Fruit fly (Drosophila melanogaster) whole organism, embryonic: ENCODE data around the gene CtBP.

Source experiments
- Adf1 ChIP-seq: fragments of 200-800 bp; sonication (Bioruptor generic); IDR thresholded peaks from 2 replicates; pipeline ENCODE4 v1.3.6; 2022; ENCODE audit warnings: missing biosample characterization, missing genetic modification characterization
- CG11085 ChIP-seq: fragments of 200-800 bp; sonication (Bioruptor generic); IDR thresholded peaks from 2 replicates; pipeline ENCODE4 v1.3.6; 2022; ENCODE audit warnings: missing biosample characterization, missing genetic modification characterization
- CG1233 ChIP-seq: fragments of 200-800 bp; sonication (Bioruptor generic); optimal IDR thresholded peaks from 4 replicates; lab custom pipeline; 2018; ENCODE audit warnings: missing biosample characterization, mild to moderate bottlenecking, missing genetic modification characterization
- CG12744 ChIP-seq: fragments of 200-800 bp; sonication (Bioruptor generic); optimal IDR thresholded peaks from 2 replicates; lab custom pipeline; 2016; ENCODE audit warnings: missing biosample characterization, missing genetic modification characterization
- CG14667 ChIP-seq: fragments of 200-800 bp; sonication (Bioruptor generic); IDR thresholded peaks from 2 replicates; pipeline ENCODE4 v1.3.6; 2022; ENCODE audit warnings: missing biosample characterization, missing genetic modification characterization
- CG15269 ChIP-seq: fragments of 200-800 bp; sonication (Bioruptor generic); optimal IDR thresholded peaks from 2 replicates; lab custom pipeline; 2018; ENCODE audit warnings: missing biosample characterization, mild to moderate bottlenecking, missing genetic modification characterization, moderate library complexity
- CG17385 ChIP-seq: fragments of 200-800 bp; sonication (Bioruptor generic); optimal IDR thresholded peaks from 3 replicates; lab custom pipeline; 2018; ENCODE audit warnings: missing biosample characterization, mild to moderate bottlenecking, missing genetic modification characterization
- CG2120 ChIP-seq: fragments of 200-800 bp; sonication (Bioruptor generic); optimal IDR thresholded peaks from 3 replicates; lab custom pipeline; 2016; ENCODE audit warnings: missing biosample characterization, missing genetic modification characterization
- CG2199 ChIP-seq: fragments of 200-800 bp; sonication (Bioruptor generic); IDR thresholded peaks from 3 replicates; pipeline ENCODE4 v1.3.6; 2022; ENCODE audit warnings: missing biosample characterization, missing genetic modification characterization
- CG2678 ChIP-seq: fragments of 200-800 bp; sonication (Bioruptor generic); optimal IDR thresholded peaks from 3 replicates; lab custom pipeline; 2019; ENCODE audit warnings: missing biosample characterization, mild to moderate bottlenecking, missing genetic modification characterization, moderate library complexity
- CG32772 ChIP-seq: fragments of 200-800 bp; sonication (Bioruptor generic); IDR thresholded peaks from 2 replicates; pipeline ENCODE4 v1.3.6; 2022; ENCODE audit warnings: missing biosample characterization, missing genetic modification characterization
- CG3281 ChIP-seq: fragments of 200-800 bp; sonication (Bioruptor generic); optimal IDR thresholded peaks from 3 replicates; lab custom pipeline; 2017; ENCODE audit warnings: missing biosample characterization, mild to moderate bottlenecking, missing genetic modification characterization
- CG6654 ChIP-seq: fragments of 200-800 bp; sonication (Bioruptor generic); optimal IDR thresholded peaks from 2 replicates; lab custom pipeline; 2017; ENCODE audit warnings: missing biosample characterization, mild to moderate bottlenecking, missing genetic modification characterization
- CG7556 ChIP-seq: fragments of 200-800 bp; sonication (Bioruptor generic); optimal IDR thresholded peaks from 2 replicates; lab custom pipeline; 2017; ENCODE audit warnings: missing biosample characterization, mild to moderate bottlenecking, missing genetic modification characterization
- CG8290 ChIP-seq, 3 experiments: fragments of 200-800 bp; sonication (Bioruptor generic); optimal IDR thresholded peaks; 2 replicates each; lab custom pipeline; 2016 to 2019; ENCODE audit warnings: missing biosample characterization in 3 of 3, missing genetic modification characterization in 3 of 3, mild to moderate bottlenecking in 2 of 3, moderate library complexity in 1 of 3
- CG8924 ChIP-seq: fragments of 200-800 bp; optimal IDR thresholded peaks from 3 replicates; lab custom pipeline; 2019; ENCODE audit warnings: missing biosample characterization, mild to moderate bottlenecking, missing genetic modification characterization, moderate library complexity
- CG9215 ChIP-seq: fragments of 200-800 bp; sonication (Bioruptor generic); IDR thresholded peaks from 2 replicates; pipeline ENCODE4 v1.3.6; 2022; ENCODE audit warnings: missing biosample characterization, missing genetic modification characterization
- Dref ChIP-seq: fragments of 200-800 bp; sonication (Bioruptor generic); IDR thresholded peaks from 2 replicates; pipeline ENCODE4 v1.3.6; 2022; ENCODE audit warnings: missing biosample characterization, missing genetic modification characterization
- Hand ChIP-seq: fragments of 200-800 bp; sonication (Bioruptor generic); optimal IDR thresholded peaks from 2 replicates; lab custom pipeline; 2017; ENCODE audit warnings: mild to moderate bottlenecking, missing biosample characterization, missing genetic modification reagents, missing genetic modification characterization
- HmgD ChIP-seq: fragments of 200-800 bp; sonication (Bioruptor generic); optimal IDR thresholded peaks from 3 replicates; lab custom pipeline; 2016; ENCODE audit warnings: missing biosample characterization, missing genetic modification characterization
- Lpt ChIP-seq: fragments of >200 bp; optimal IDR thresholded peaks from 2 replicates; lab custom pipeline; 2018; ENCODE audit warnings: missing biosample characterization, missing genetic modification characterization
- Nf-YB ChIP-seq: fragments of 200-800 bp; sonication (Bioruptor generic); optimal IDR thresholded peaks from 3 replicates; lab custom pipeline; 2019; ENCODE audit warnings: missing biosample characterization, mild to moderate bottlenecking, missing genetic modification characterization, moderate library complexity
- Pdp1 ChIP-seq, 2 experiments: fragments of 200-800 bp; sonication (Bioruptor generic); optimal IDR thresholded peaks; 3 replicates each; lab custom pipeline; 2016; ENCODE audit warnings: missing biosample characterization in 2 of 2, missing genetic modification characterization in 2 of 2, mild to moderate bottlenecking in 1 of 2, moderate library complexity in 1 of 2
- Ptx1 ChIP-seq: fragments of 200-800 bp; sonication (Bioruptor generic); IDR thresholded peaks from 2 replicates; pipeline ENCODE4 v1.3.6; 2022; ENCODE audit warnings: missing biosample characterization, missing genetic modification characterization
- Side ChIP-seq: fragments of 200-800 bp; sonication (Bioruptor generic); optimal IDR thresholded peaks from 2 replicates; lab custom pipeline; 2016; ENCODE audit warnings: missing biosample characterization, missing genetic modification characterization
- Sry-β ChIP-seq: fragments of 200-800 bp; sonication (Bioruptor generic); optimal IDR thresholded peaks from 2 replicates; lab custom pipeline; 2018; ENCODE audit warnings: missing biosample characterization, mild to moderate bottlenecking, missing genetic modification characterization, moderate library complexity
- abd-A ChIP-seq: fragments of 200-800 bp; sonication (Bioruptor generic); optimal IDR thresholded peaks from 3 replicates; lab custom pipeline; 2019; ENCODE audit warnings: missing biosample characterization, mild to moderate bottlenecking, missing genetic modification characterization, moderate library complexity
- ac ChIP-seq: fragments of 200-800 bp; sonication (Bioruptor generic); optimal IDR thresholded peaks from 3 replicates; lab custom pipeline; 2017; ENCODE audit warnings: missing biosample characterization, mild to moderate bottlenecking, missing genetic modification characterization
- al ChIP-seq: fragments of 200-800 bp; sonication (Bioruptor generic); IDR thresholded peaks from 2 replicates; pipeline ENCODE4 v1.3.6; 2022; ENCODE audit warnings: missing biosample characterization, missing genetic modification characterization
- ash1 ChIP-seq: fragments of 200-800 bp; sonication (Bioruptor generic); optimal IDR thresholded peaks from 2 replicates; lab custom pipeline; 2018; ENCODE audit warnings: missing biosample characterization, mild to moderate bottlenecking, missing genetic modification characterization
- ato ChIP-seq: fragments of 200-800 bp; sonication (Bioruptor generic); IDR thresholded peaks from 2 replicates; pipeline ENCODE4 v1.3.6; 2022; ENCODE audit warnings: missing biosample characterization, missing genetic modification characterization; ENCODE audit not compliant: partially characterized antibody
- bbx ChIP-seq: fragments of 200-800 bp; sonication (Bioruptor generic); IDR thresholded peaks from 2 replicates; pipeline ENCODE4 v1.3.6; 2022; ENCODE audit warnings: missing biosample characterization, missing genetic modification characterization; ENCODE audit not compliant: partially characterized antibody
- bcd ChIP-seq: fragments of 200-800 bp; sonication (Bioruptor generic); optimal IDR thresholded peaks from 2 replicates; lab custom pipeline; 2017; ENCODE audit warnings: missing biosample characterization, mild to moderate bottlenecking, missing genetic modification characterization
- chinmo ChIP-seq: fragments of 200-800 bp; sonication (Bioruptor generic); IDR thresholded peaks from 4 replicates; pipeline ENCODE4 v1.3.6; 2022; ENCODE audit warnings: missing biosample characterization, missing genetic modification characterization; ENCODE audit not compliant: partially characterized antibody
- chn ChIP-seq: fragments of 200-800 bp; sonication (Bioruptor generic); optimal IDR thresholded peaks from 2 replicates; lab custom pipeline; 2016; ENCODE audit warnings: missing biosample characterization, missing genetic modification characterization
- dm ChIP-seq: fragments of 200-800 bp; sonication (Bioruptor generic); optimal IDR thresholded peaks from 3 replicates; lab custom pipeline; 2016; ENCODE audit warnings: missing biosample characterization, missing genetic modification characterization
- gem ChIP-seq: fragments of 200-800 bp; sonication (Bioruptor generic); optimal IDR thresholded peaks from 2 replicates; lab custom pipeline; 2019; ENCODE audit warnings: missing biosample characterization, mild to moderate bottlenecking, missing genetic modification characterization, moderate library complexity
- grau ChIP-seq: fragments of 200-800 bp; optimal IDR thresholded peaks from 3 replicates; lab custom pipeline; 2019; ENCODE audit warnings: missing biosample characterization, mild to moderate bottlenecking, missing genetic modification characterization, moderate library complexity
- h ChIP-seq: fragments of >200 bp; optimal IDR thresholded peaks from 2 replicates; lab custom pipeline; 2017
- insv ChIP-seq, 2 experiments: fragments of 200-800 bp; sonication (Bioruptor generic); optimal IDR thresholded peaks; 3 replicates each; lab custom pipeline; 2016 to 2018; ENCODE audit warnings: missing biosample characterization in 2 of 2, missing genetic modification characterization in 2 of 2
- lbe ChIP-seq: fragments of 200-800 bp; sonication (Bioruptor generic); optimal IDR thresholded peaks from 2 replicates; lab custom pipeline; 2016; ENCODE audit warnings: missing biosample characterization, mild to moderate bottlenecking, missing genetic modification characterization
- lov ChIP-seq, 2 experiments: fragments of 200-800 bp in 1 of 2; fragments of >200 bp in 1 of 2; sonication (Bioruptor generic) in 1 of 2; IDR thresholded peaks in 1 of 2; optimal IDR thresholded peaks in 1 of 2; 2 replicates in 1 of 2; 3 replicates in 1 of 2; pipeline versions ENCODE4 v1.3.6 to Lab custom; 2017 to 2022; ENCODE audit warnings: missing biosample characterization in 1 of 2, missing genetic modification characterization in 1 of 2
- sens ChIP-seq: fragments of 200-800 bp; sonication (Bioruptor generic); peaks from one replicate; lab custom pipeline; 2016; ENCODE audit warnings: missing biosample characterization, missing genetic modification characterization
- seq ChIP-seq: fragments of 200-800 bp; sonication (Bioruptor generic); IDR thresholded peaks from 2 replicates; pipeline ENCODE4 v1.3.6; 2022; ENCODE audit warnings: missing biosample characterization, missing genetic modification characterization
- sna ChIP-seq: fragments of 200-800 bp; sonication (Bioruptor generic); IDR thresholded peaks from 2 replicates; pipeline ENCODE4 v1.3.6; 2022; ENCODE audit warnings: missing biosample characterization, missing genetic modification characterization; ENCODE audit not compliant: partially characterized antibody
- so ChIP-seq: fragments of 200-800 bp; sonication (Bioruptor generic); IDR thresholded peaks from 3 replicates; pipeline ENCODE4 v1.3.6; 2022; ENCODE audit warnings: missing biosample characterization, missing genetic modification characterization
- tgo ChIP-seq: fragments of 200-800 bp; sonication (Bioruptor generic); IDR thresholded peaks from 3 replicates; pipeline ENCODE4 v1.3.6; 2022; ENCODE audit warnings: missing biosample characterization, missing genetic modification characterization

Gene CtBP

dm6 chr3R:13015811-13016766 lies 4.6 kb downstream of the CtBP start (continued):
- peak; percentile 14 for TF ChIP-seq abd-A (tag; lab: Kevin White, UChicago)
- no peak for TF ChIP-seq CG8290 (GFP tag; optimal IDR thresholded peaks at IDR 0.05; lab: Kevin White, UChicago)
- TF ChIP-seq CG8290 (tag; optimal IDR thresholded peaks at IDR 0.05; lab: Kevin White, UChicago) = peak in 1 of 2 experiments; percentile 35
- TF ChIP-seq h (lab: Kevin White, UChicago) = no peak
- TF ChIP-seq Dref (GFP tag; lab: Robert Waterston, UW) = no peak
- peak; percentile 9; the same call in 1 of the 2 replicates for TF ChIP-seq bbx (GFP tag; lab: Robert Waterston, UW)
- TF ChIP-seq Lpt (GFP tag; lab: Kevin White, UChicago) = peak; percentile 10
- no peak for TF ChIP-seq Side (GFP tag; lab: Kevin White, UChicago)
- TF ChIP-seq ato (GFP tag; lab: Robert Waterston, UW) = no peak
- TF ChIP-seq CG6654 (GFP tag; lab: Kevin White, UChicago) = no peak
- peak; percentile 0 for TF ChIP-seq bcd (GFP tag; lab: Kevin White, UChicago)
- no peak for TF ChIP-seq Hand (GFP tag; lab: Kevin White, UChicago)
- no peak for TF ChIP-seq Ptx1 (GFP tag; lab: Robert Waterston, UW)
- no peak for TF ChIP-seq tgo (GFP tag; lab: Robert Waterston, UW)
- TF ChIP-seq CG14667 (GFP tag; lab: Robert Waterston, UW) = no peak
- TF ChIP-seq CG7556 = peak; percentile 25
- TF ChIP-seq so (GFP tag; lab: Robert Waterston, UW) = 0 out of 3 replicates have a peak, but pooled peaks have one; percentile 7
- TF ChIP-seq HmgD = peak; percentile 2
- TF ChIP-seq ash1 (GFP tag; lab: Kevin White, UChicago) = no peak
- TF ChIP-seq Adf1 (GFP tag; lab: Robert Waterston, UW) = peak; percentile 53
- TF ChIP-seq dm (GFP tag; lab: Kevin White, UChicago) = no peak
- peak; percentile 50; the same call in 2 of the 3 replicates for TF ChIP-seq CG2199 (GFP tag; lab: Robert Waterston, UW)
- TF ChIP-seq Sry-β (GFP tag; lab: Kevin White, UChicago) = peak; percentile 91
- TF ChIP-seq CG2120 = peak; percentile 59
- peak; percentile 64; the same call in 2 of the 4 replicates for TF ChIP-seq chinmo
- TF ChIP-seq CG3281 (GFP tag; lab: Kevin White, UChicago) = peak; percentile 16
- no peak for TF ChIP-seq CG8924 (tag; lab: Kevin White, UChicago)
- TF ChIP-seq Nf-YB (GFP tag; lab: Kevin White, UChicago) = no peak
- no peak for TF ChIP-seq seq (GFP tag; lab: Robert Waterston, UW)
- TF ChIP-seq CG2678 = peak; percentile 20
- TF ChIP-seq CG17385 (GFP tag; lab: Kevin White, UChicago) = peak; percentile 1
- no peak for TF ChIP-seq CG9215
- TF ChIP-seq CG32772 (GFP tag; lab: Robert Waterston, UW) = peak; percentile 32; the same call in 1 of the 2 replicates
- peak; percentile 5 for TF ChIP-seq grau (tag; lab: Kevin White, UChicago)
- no peak for TF ChIP-seq lov (optimal IDR thresholded peaks at IDR 0.05; lab: Kevin White, UChicago)
- 0 out of 3 replicates have a peak, but pooled peaks have one; percentile 6 for TF ChIP-seq lov (GFP tag; IDR thresholded peaks at IDR 0.05; lab: Robert Waterston, UW)
- no peak for TF ChIP-seq CG15269
- TF ChIP-seq sna = no peak
- no peak for TF ChIP-seq CG11085 (GFP tag; lab: Robert Waterston, UW)
- peak; percentile 22 for TF ChIP-seq gem
- TF ChIP-seq sens (GFP tag; lab: Kevin White, UChicago) = peak; percentile 89
- TF ChIP-seq lbe (GFP tag; lab: Kevin White, UChicago) = peak; percentile 57
- TF ChIP-seq Pdp1 (GFP tag; optimal IDR thresholded peaks at IDR 0.05; lab: Kevin White, UChicago) = peak; percentile 16 to 46
- TF ChIP-seq CG12744 (GFP tag; lab: Kevin White, UChicago) = no peak
- no peak for TF ChIP-seq ac (GFP tag; lab: Kevin White, UChicago)
- TF ChIP-seq insv (GFP tag; optimal IDR thresholded peaks at IDR 0.05; lab: Kevin White, UChicago) = peak in 1 of 2 experiments; percentile 43
- TF ChIP-seq chn = no peak
- peak; percentile 23 for TF ChIP-seq CG1233 (GFP tag; lab: Kevin White, UChicago)
- TF ChIP-seq al = no peak
